Fruit fly (Drosophila melanogaster): ENCODE results near the gene lectin-21Ca.

Gene lectin-21Ca

DNA sequence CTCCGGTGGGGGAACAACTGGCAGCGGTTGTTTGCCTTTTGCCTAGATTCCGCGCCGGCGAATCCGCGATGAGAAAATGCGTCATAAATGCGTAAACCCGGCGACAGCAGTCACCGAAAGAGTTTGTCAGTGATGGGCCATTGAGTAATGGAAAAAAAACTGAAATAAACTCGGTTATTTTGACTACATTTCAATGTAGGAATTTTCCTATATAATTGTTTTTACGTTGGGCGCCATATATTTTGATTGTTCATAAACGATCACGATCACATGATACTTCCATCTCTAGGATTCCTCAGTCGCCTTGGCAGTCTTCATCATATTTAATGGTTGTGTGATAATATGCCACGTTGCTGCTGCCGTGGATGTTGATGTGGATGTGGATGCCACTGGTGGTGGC lies 16.3 kb upstream of the lectin-21Ca start (continued):
- no peak for TF ChIP-seq esn (GFP tag; optimal IDR thresholded peaks at IDR 0.05)
- TF ChIP-seq CG3919 (GFP tag; optimal IDR thresholded peaks at IDR 0.05), result peak; percentile 63
- peak; percentile 16 for TF ChIP-seq CG6792 (GFP tag; optimal IDR thresholded peaks at IDR 0.05)
- peak; percentile 57 for TF ChIP-seq CG9139 (GFP tag; optimal IDR thresholded peaks at IDR 0.05)
- TF ChIP-seq CG11762 (GFP tag; optimal IDR thresholded peaks at IDR 0.05; ENCODE audit: insufficient read depth), result peak; percentile 26
- peak; percentile 54 for TF ChIP-seq Hr4 (GFP tag; optimal IDR thresholded peaks at IDR 0.05)
- TF ChIP-seq topi (GFP tag; optimal IDR thresholded peaks at IDR 0.05), result peak; percentile 10
- TF ChIP-seq Sox102F (GFP tag; optimal IDR thresholded peaks at IDR 0.05), result no peak
- peak; percentile 45; the same call in 2 of the 3 replicates for TF ChIP-seq eg (GFP tag; IDR thresholded peaks at IDR 0.05)
- peak; percentile 52 for TF ChIP-seq OdsH (GFP tag; optimal IDR thresholded peaks at IDR 0.05)
- TF ChIP-seq Met (GFP tag; optimal IDR thresholded peaks at IDR 0.05), result peak; percentile 4
- peak; percentile 83 for TF ChIP-seq CG15336 (GFP tag; IDR thresholded peaks at IDR 0.05)

DNA sequence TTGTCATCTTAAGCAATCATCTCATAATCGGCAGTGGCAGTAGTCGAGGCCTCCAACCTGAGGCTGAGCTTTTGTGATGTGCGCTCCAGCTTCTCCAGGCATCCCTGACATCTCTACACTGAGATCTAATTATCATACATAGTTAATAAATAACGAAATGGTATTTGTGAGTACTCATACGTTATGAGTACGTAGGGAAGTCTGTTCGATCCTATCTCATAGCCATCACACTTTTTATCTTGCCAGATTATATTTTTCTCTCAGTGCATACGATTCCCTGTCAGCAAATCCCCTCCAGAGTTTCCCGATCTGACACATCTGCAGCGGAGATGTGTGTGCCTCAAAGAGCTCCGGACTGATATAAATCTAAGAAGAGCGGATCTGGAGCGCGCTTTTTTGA lies 14.9 kb upstream of the lectin-21Ca start:
- TF ChIP-seq CG6792 (GFP tag; optimal IDR thresholded peaks at IDR 0.05), result peak; percentile 50
- TF ChIP-seq spab (GFP tag; optimal IDR thresholded peaks at IDR 0.05), result peak; percentile 61
- TF ChIP-seq svp (GFP tag), result peak; percentile 76
- no peak for TF ChIP-seq CG6276 (GFP tag; optimal IDR thresholded peaks at IDR 0.05)
- peak; percentile 12 for TF ChIP-seq CG34406 (GFP tag; optimal IDR thresholded peaks at IDR 0.05)
- TF ChIP-seq fd59A (GFP tag; optimal IDR thresholded peaks at IDR 0.05), result peak; percentile 67
- peak; percentile 65 for TF ChIP-seq Eip75B (GFP tag; optimal IDR thresholded peaks at IDR 0.05)
- TF ChIP-seq CG10631 (GFP tag; optimal IDR thresholded peaks at IDR 0.05), result peak; percentile 68
- TF ChIP-seq CG8319 (GFP tag; optimal IDR thresholded peaks at IDR 0.05), result no peak
- peak; percentile 65 for TF ChIP-seq pdm3 (GFP tag; optimal IDR thresholded peaks at IDR 0.05)
- TF ChIP-seq CG3919 (GFP tag; optimal IDR thresholded peaks at IDR 0.05), result peak; percentile 69
- peak; percentile 74 for TF ChIP-seq Sox14 (GFP tag; optimal IDR thresholded peaks at IDR 0.05)
- TF ChIP-seq Sox102F (GFP tag; optimal IDR thresholded peaks at IDR 0.05), result no peak
- TF ChIP-seq CG1621 (tag; optimal IDR thresholded peaks at IDR 0.05), result peak; percentile 78
- TF ChIP-seq CG4318 (GFP tag; optimal IDR thresholded peaks at IDR 0.05), result no peak
- TF ChIP-seq CG6163 (GFP tag; IDR thresholded peaks at IDR 0.05), result peak; percentile 74
- TF ChIP-seq CG32006 (GFP tag; optimal IDR thresholded peaks at IDR 0.05), result peak; percentile 51
- TF ChIP-seq CG8119 (GFP tag; IDR thresholded peaks at IDR 0.05), result peak; percentile 57; the same call in 2 of the 3 replicates
- TF ChIP-seq Ets21C (GFP tag; optimal IDR thresholded peaks at IDR 0.05), result no peak
- no peak for TF ChIP-seq Hr38 (GFP tag; optimal IDR thresholded peaks at IDR 0.05)
- peak; percentile 33 for TF ChIP-seq Gug (GFP tag; IDR thresholded peaks at IDR 0.05)
- TF ChIP-seq achi (GFP tag; optimal IDR thresholded peaks at IDR 0.05), result peak; percentile 64
- TF ChIP-seq OdsH (GFP tag; optimal IDR thresholded peaks at IDR 0.05), result peak; percentile 59
- peak; percentile 21 for TF ChIP-seq CG16779 (tag; optimal IDR thresholded peaks at IDR 0.05)
- TF ChIP-seq CG11902 (GFP tag; optimal IDR thresholded peaks at IDR 0.05), result no peak
- peak; percentile 75 for TF ChIP-seq CG6808 (GFP tag; optimal IDR thresholded peaks at IDR 0.05)
- peak; percentile 27 for TF ChIP-seq lz (GFP tag; optimal IDR thresholded peaks at IDR 0.05)
- no peak for TF ChIP-seq CG6854 (GFP tag; optimal IDR thresholded peaks at IDR 0.05)
- TF ChIP-seq acj6 (GFP tag; optimal IDR thresholded peaks at IDR 0.05), result peak; percentile 53
- TF ChIP-seq CG15336 (GFP tag; IDR thresholded peaks at IDR 0.05), result 0 out of 2 replicates have a peak, but pooled peaks have one; percentile 35
- peak; percentile 1 for TF ChIP-seq Hr4 (GFP tag; optimal IDR thresholded peaks at IDR 0.05)
- TF ChIP-seq Sox15 (GFP tag; optimal IDR thresholded peaks at IDR 0.05), result no peak
- no peak for TF ChIP-seq fkh (GFP tag; optimal IDR thresholded peaks at IDR 0.05)
- TF ChIP-seq salr (GFP tag; optimal IDR thresholded peaks at IDR 0.05), result peak; percentile 37 to 62
- TF ChIP-seq fd85E (GFP tag; optimal IDR thresholded peaks at IDR 0.05), result no peak
- peak; percentile 35 for TF ChIP-seq Smox (GFP tag; optimal IDR thresholded peaks at IDR 0.05)
- TF ChIP-seq dac (GFP tag; optimal IDR thresholded peaks at IDR 0.05), result no peak
- peak; percentile 4 for TF ChIP-seq CG31627 (GFP tag; optimal IDR thresholded peaks at IDR 0.05)
- TF ChIP-seq Blimp-1 (GFP tag; optimal IDR thresholded peaks at IDR 0.05), result no peak
- peak; percentile 62 for TF ChIP-seq CG3032 (tag; optimal IDR thresholded peaks at IDR 0.05)
- no peak for TF ChIP-seq cyc (GFP tag; optimal IDR thresholded peaks at IDR 0.05)
- TF ChIP-seq esn (GFP tag; optimal IDR thresholded peaks at IDR 0.05), result peak; percentile 34
- peak; percentile 76 for TF ChIP-seq Ets96B (tag; optimal IDR thresholded peaks at IDR 0.05)
- peak; percentile 40 for TF ChIP-seq topi (GFP tag; optimal IDR thresholded peaks at IDR 0.05)
- no peak for TF ChIP-seq Eip93F (GFP tag; optimal IDR thresholded peaks at IDR 0.05)

Measured in whole organism, prepupa.